Worm (Caenorhabditis elegans): ENCODE measurements around the gene B0432.1.

DNA sequence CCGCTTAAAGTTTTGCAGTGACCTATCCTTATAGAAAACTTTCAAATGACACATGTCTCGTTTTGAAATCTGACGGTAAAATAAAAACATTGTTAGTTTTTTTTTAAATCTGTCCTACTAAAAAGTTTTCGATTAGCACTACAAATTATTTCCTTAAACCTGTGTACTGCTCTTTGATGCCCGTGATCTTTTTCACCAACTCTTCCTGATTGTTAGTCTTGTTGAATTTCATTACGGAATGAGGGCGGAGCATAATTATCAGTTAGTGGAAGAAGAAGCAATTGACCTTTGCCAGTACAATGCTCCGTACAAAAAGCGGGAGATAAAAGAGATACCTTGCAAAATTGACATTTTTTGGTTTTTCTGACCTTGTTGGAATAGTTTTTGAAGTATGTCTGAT is 10.0 kb downstream of the B0432.1 start, which contains the start of gene K01A2.4:
- TF ChIP-seq zag-1 (tag; optimal IDR thresholded peaks at IDR 0.05) (no peak), unc-62 (GFP tag; optimal IDR thresholded peaks at IDR 0.05) (no peak), dmd-4 (tag; optimal IDR thresholded peaks at IDR 0.05) (no peak), egl-27 (tag; optimal IDR thresholded peaks at IDR 0.05) (no peak), gmeb-1 (tag; optimal IDR thresholded peaks at IDR 0.05) (no peak), fos-1 (tag; optimal IDR thresholded peaks at IDR 0.05) (no peak)
